Worm (Caenorhabditis elegans) whole organism, L4/young adult: ENCODE data around the gene F14H3.3.

Source experiments
- W03F9.2 ChIP-seq: fragments of 150-350 bp; optimal IDR thresholded peaks from 2 replicates; lab custom pipeline; 2014; ENCODE audit warnings: missing biosample characterization, missing genetic modification characterization
- dao-5 ChIP-seq: sonication (generic microtip); optimal IDR thresholded peaks from 2 replicates; lab custom pipeline; 2016; ENCODE audit warnings: missing genotype, missing genetic modification characterization, moderate library complexity, missing compliant biosample characterization
- him-1 ChIP-seq: sonication (generic microtip); optimal IDR thresholded peaks from 2 replicates; lab custom pipeline; 2016; ENCODE audit warnings: missing genotype, missing genetic modification reagents, missing genetic modification characterization, missing compliant biosample characterization

ce11 chrV:16042743-16043014 lies 10.6 kb downstream of the F14H3.3 start:
- TF ChIP-seq him-1 (tag; lab: Kevin White, UChicago) (no peak), W03F9.2 (tag; lab: Kevin White, UChicago) (no peak), dao-5 (tag; lab: Kevin White, UChicago) (no peak)
